Fruit fly (Drosophila melanogaster): Measurements from ENCODE around the gene CG7202.

The CG7202 gene

dm6 chr3L:21516716-21517266 lies 24.2 kb upstream of the CG7202 start (continued):
- TF ChIP-seq caup (GFP tag; optimal IDR thresholded peaks at IDR 0.05; ENCODE audit: severe bottlenecking) (peak; percentile 5), bbx (GFP tag; IDR thresholded peaks at IDR 0.05; ENCODE audit: partially characterized antibody) (0 out of 2 replicates have a peak, but pooled peaks have one; percentile 15), CG3847 (GFP tag; IDR thresholded peaks at IDR 0.05) (peak; percentile 37; the same call in 1 of the 2 replicates), CG9797 (GFP tag; optimal IDR thresholded peaks at IDR 0.05) (peak; percentile 88), MESR4 (GFP tag; optimal IDR thresholded peaks at IDR 0.05) (peak; percentile 49), CHES-1-like (GFP tag; optimal IDR thresholded peaks at IDR 0.05) (peak; percentile 38), gem (tag; optimal IDR thresholded peaks at IDR 0.05) (peak; percentile 31), CG15269 (tag; optimal IDR thresholded peaks at IDR 0.05) (no peak), Six4 (GFP tag; optimal IDR thresholded peaks at IDR 0.05) (no peak), CG7963 (GFP tag; IDR thresholded peaks at IDR 0.05; ENCODE audit: partially characterized antibody) (no peak), cas (GFP tag; IDR thresholded peaks at IDR 0.05) (no peak), CG12299 (tag; optimal IDR thresholded peaks at IDR 0.05) (peak; percentile 2), tin (GFP tag; optimal IDR thresholded peaks at IDR 0.05) (peak; percentile 18), CG32767 (GFP tag; IDR thresholded peaks at IDR 0.05) (no peak), Dip3 (GFP tag; optimal IDR thresholded peaks at IDR 0.05) (peak; percentile 9), YL-1 (GFP tag; optimal IDR thresholded peaks at IDR 0.05) (peak; percentile 88), wdn (GFP tag; IDR thresholded peaks at IDR 0.05) (no peak), unc-4 (GFP tag; IDR thresholded peaks at IDR 0.05; ENCODE audit: partially characterized antibody) (peak; percentile 14; the same call in 1 of the 2 replicates), CG1832 (GFP tag; optimal IDR thresholded peaks at IDR 0.05) (no peak), Lhr (GFP tag; optimal IDR thresholded peaks at IDR 0.05) (peak; percentile 73), Hand (GFP tag; optimal IDR thresholded peaks at IDR 0.05) (peak; percentile 18), D19A (tag; optimal IDR thresholded peaks at IDR 0.05) (peak; percentile 9), sens (GFP tag) (peak; percentile 86), CG6813 (GFP tag; optimal IDR thresholded peaks at IDR 0.05) (no peak), CG30020 (tag; optimal IDR thresholded peaks at IDR 0.05) (peak; percentile 53), CG4617 (GFP tag; optimal IDR thresholded peaks at IDR 0.05; ENCODE audit: borderline replicate concordance) (peak; percentile 95), mam (GFP tag; optimal IDR thresholded peaks at IDR 0.05) (peak; percentile 41), CG9215 (GFP tag; IDR thresholded peaks at IDR 0.05) (no peak), CG3281 (GFP tag; optimal IDR thresholded peaks at IDR 0.05) (peak; percentile 27), Dll (GFP tag; IDR thresholded peaks at IDR 0.05; ENCODE audit: partially characterized antibody) (no peak), HmgD (GFP tag; optimal IDR thresholded peaks at IDR 0.05) (peak; percentile 11), mirr (GFP tag; optimal IDR thresholded peaks at IDR 0.05) (no peak), abd-A (tag; optimal IDR thresholded peaks at IDR 0.05) (no peak), Gug (GFP tag; IDR thresholded peaks at IDR 0.05) (no peak), vfl (GFP tag; optimal IDR thresholded peaks at IDR 0.05) (peak; percentile 37), Dp (GFP tag; optimal IDR thresholded peaks at IDR 0.05) (peak; percentile 39), Med (GFP tag) (peak; percentile 86), sr (GFP tag; IDR thresholded peaks at IDR 0.05) (peak; percentile 13; the same call in 1 of the 3 replicates), NC2α (GFP tag; optimal IDR thresholded peaks at IDR 0.05) (no peak), CG13123 (GFP tag; optimal IDR thresholded peaks at IDR 0.05) (no peak), Elba2 (GFP tag; optimal IDR thresholded peaks at IDR 0.05) (peak; percentile 26), CG1603 (tag; optimal IDR thresholded peaks at IDR 0.05) (peak; percentile 14), ems (GFP tag; optimal IDR thresholded peaks at IDR 0.05) (no peak), Stat92E (GFP tag; optimal IDR thresholded peaks at IDR 0.05) (no peak), gsb-n (tag; optimal IDR thresholded peaks at IDR 0.05) (peak; percentile 38), CG8478 (optimal IDR thresholded peaks at IDR 0.05) (no peak), bigmax (GFP tag; optimal IDR thresholded peaks at IDR 0.05) (peak; percentile 100), CG13775 (GFP tag; optimal IDR thresholded peaks at IDR 0.05) (peak; percentile 5)
